Worm (Caenorhabditis elegans): ENCODE results near the gene D2062.13.

DNA sequence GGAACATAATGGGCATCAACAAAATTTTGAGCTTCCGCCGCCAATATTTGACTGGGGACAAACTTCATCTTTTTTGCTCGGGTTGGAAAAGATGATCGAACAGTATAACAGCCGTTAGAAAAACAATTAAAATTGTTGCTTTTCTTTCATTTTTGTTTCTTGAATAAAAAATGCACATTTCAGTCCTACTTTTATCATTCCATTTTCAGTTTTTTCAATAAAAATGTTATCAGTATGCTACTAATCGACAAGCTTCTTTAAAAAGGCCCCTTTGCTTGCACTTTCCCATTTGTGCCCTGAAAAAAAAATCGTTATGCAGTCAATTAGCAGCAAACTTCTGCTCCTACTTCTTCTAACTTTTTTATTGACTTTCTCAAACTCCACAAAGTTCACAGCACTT is 29.4 kb downstream of the D2062.13 start, which contains the start of gene F22E5.7:
- TF ChIP-seq ztf-22 (GFP tag; optimal IDR thresholded peaks at IDR 0.05) (no peak), nhr-179 (tag; optimal IDR thresholded peaks at IDR 0.05) (no peak), rec-8 (tag; optimal IDR thresholded peaks at IDR 0.05) (no peak), ama-1 (optimal IDR thresholded peaks at IDR 0.05) (no peak), ama-1 (GFP tag; optimal IDR thresholded peaks at IDR 0.05) (no peak), madf-6 (GFP tag; IDR thresholded peaks at IDR 0.05) (no peak), Y67H2A.10 (GFP tag; conservative IDR thresholded peaks at IDR 0.05) (no peak), unc-62 (GFP tag; optimal IDR thresholded peaks at IDR 0.05) (no peak), B0336.3 (GFP tag; IDR thresholded peaks at IDR 0.05) (no peak), egrh-3 (GFP tag; IDR thresholded peaks at IDR 0.05) (no peak), nfya-1 (tag; optimal IDR thresholded peaks at IDR 0.05; ENCODE audit: borderline replicate concordance, insufficient read depth) (no peak)

Measured in whole organism, young adult.